Worm (Caenorhabditis elegans): ENCODE measurements around the gene F34H10.4.

- TF ChIP-seq ztf-23 (GFP tag; IDR thresholded peaks at IDR 0.05) (no peak), ref-1 (GFP tag; conservative IDR thresholded peaks at IDR 0.05) (no peak), tab-1 (GFP tag; IDR thresholded peaks at IDR 0.05) (no peak), T22C8.4 (GFP tag; IDR thresholded peaks at IDR 0.05) (no peak), cog-1 (tag; optimal IDR thresholded peaks at IDR 0.05) (no peak), flt-1 (GFP tag; IDR thresholded peaks at IDR 0.05) (no peak), klf-2 (GFP tag; conservative IDR thresholded peaks at IDR 0.05) (no peak), ztf-29 (GFP tag; IDR thresholded peaks at IDR 0.05) (no peak)
These were observed 42.1 kb downstream of the F34H10.4 start, which contains the start of gene npr-18 for ce11 chrX:9690445-9690844.
